Worm (Caenorhabditis elegans): ENCODE data around the gene oac-55.

Gene oac-55

ce11 chrV:3724772-3725171 is 36.2 kb upstream of the oac-55 start, which contains the start of gene str-30:
str-30 (plus strand) TSS chrV:3725072.
- TF ChIP-seq lin-15B (tag; optimal IDR thresholded peaks at IDR 0.05), result no peak
- no peak for TF ChIP-seq pqm-1 (tag; optimal IDR thresholded peaks at IDR 0.05)
- TF ChIP-seq nhr-43 (tag; optimal IDR thresholded peaks at IDR 0.05; ENCODE audit: poor library complexity, severe bottlenecking), result no peak
- TF ChIP-seq nhr-11 (tag; optimal IDR thresholded peaks at IDR 0.05), result no peak
- no peak for TF ChIP-seq mdl-1 (tag; optimal IDR thresholded peaks at IDR 0.05)
- TF ChIP-seq R02D3.7 (tag; optimal IDR thresholded peaks at IDR 0.05), result no peak
- TF ChIP-seq nfya-1 (tag; optimal IDR thresholded peaks at IDR 0.05; ENCODE audit: insufficient read depth), result no peak
- TF ChIP-seq nhr-25 (tag; optimal IDR thresholded peaks at IDR 0.05), result no peak
- no peak for TF ChIP-seq elt-1 (tag; optimal IDR thresholded peaks at IDR 0.05)
- no peak for TF ChIP-seq ceh-82 (tag; optimal IDR thresholded peaks at IDR 0.05)
- no peak for TF ChIP-seq lin-39 (tag; optimal IDR thresholded peaks at IDR 0.05)
- no peak for TF ChIP-seq nhr-237 (tag; optimal IDR thresholded peaks at IDR 0.05)
- TF ChIP-seq ZK546.5 (tag; optimal IDR thresholded peaks at IDR 0.05), result no peak
- no peak for TF ChIP-seq egl-5 (tag; optimal IDR thresholded peaks at IDR 0.05)
- no peak for TF ChIP-seq nhr-67 (tag; optimal IDR thresholded peaks at IDR 0.05)
- TF ChIP-seq ama-1 (optimal IDR thresholded peaks at IDR 0.05), result no peak

ce11 chrV:3738409-3738808 is 22.5 kb upstream of the oac-55 start:
- TF ChIP-seq pqm-1 (tag; optimal IDR thresholded peaks at IDR 0.05) (no peak), tbx-2 (tag; optimal IDR thresholded peaks at IDR 0.05) (no peak), ceh-82 (tag; optimal IDR thresholded peaks at IDR 0.05) (no peak), fos-1 (tag; optimal IDR thresholded peaks at IDR 0.05) (no peak), nhr-67 (tag; optimal IDR thresholded peaks at IDR 0.05) (no peak), pha-4 (tag; optimal IDR thresholded peaks at IDR 0.05) (no peak), lin-39 (tag; optimal IDR thresholded peaks at IDR 0.05) (no peak), nhr-23 (tag; optimal IDR thresholded peaks at IDR 0.05) (no peak), eor-1 (tag; optimal IDR thresholded peaks at IDR 0.05) (no peak), nfya-1 (tag; optimal IDR thresholded peaks at IDR 0.05; ENCODE audit: insufficient read depth) (no peak), nhr-12 (tag; optimal IDR thresholded peaks at IDR 0.05) (no peak), elt-3 (tag; optimal IDR thresholded peaks at IDR 0.05) (no peak), lin-15B (tag; optimal IDR thresholded peaks at IDR 0.05) (no peak), ama-1 (optimal IDR thresholded peaks at IDR 0.05) (no peak), nhr-28 (tag; optimal IDR thresholded peaks at IDR 0.05) (no peak), R02D3.7 (tag; optimal IDR thresholded peaks at IDR 0.05) (no peak), mml-1 (tag; optimal IDR thresholded peaks at IDR 0.05) (no peak)

ce11 chrV:3739302-3739701 is 21.6 kb upstream of the oac-55 start, which contains the start of gene hpo-36:
hpo-36 (minus strand) TSS chrV:3739402.
- TF ChIP-seq snpc-4 (tag; optimal IDR thresholded peaks at IDR 0.05), result peak; percentile 37
- TF ChIP-seq zag-1 (tag; optimal IDR thresholded peaks at IDR 0.05), result no peak

ce11 chrV:3743172-3743626 is 17.7 kb upstream of the oac-55 start, which contains the start of gene mtm-9:
mtm-9 (plus strand) TSS chrV:3743576.
- TF ChIP-seq nhr-67 (tag; optimal IDR thresholded peaks at IDR 0.05) (no peak), nhr-77 (tag; optimal IDR thresholded peaks at IDR 0.05) (no peak), lin-39 (tag; optimal IDR thresholded peaks at IDR 0.05) (no peak), elt-2 (tag; optimal IDR thresholded peaks at IDR 0.05) (no peak), pqm-1 (tag; optimal IDR thresholded peaks at IDR 0.05) (no peak), ceh-9 (tag; optimal IDR thresholded peaks at IDR 0.05) (no peak), nhr-28 (tag; optimal IDR thresholded peaks at IDR 0.05) (no peak), mml-1 (tag; optimal IDR thresholded peaks at IDR 0.05) (no peak), unc-39 (tag; optimal IDR thresholded peaks at IDR 0.05) (no peak), daf-12 (tag; optimal IDR thresholded peaks at IDR 0.05) (no peak), unc-62 (GFP tag; optimal IDR thresholded peaks at IDR 0.05) (no peak), fos-1 (tag; optimal IDR thresholded peaks at IDR 0.05) (no peak), elt-3 (tag; optimal IDR thresholded peaks at IDR 0.05) (no peak), nhr-23 (tag; optimal IDR thresholded peaks at IDR 0.05) (peak; percentile 49), snpc-4 (tag; optimal IDR thresholded peaks at IDR 0.05) (peak; percentile 33), nhr-76 (tag; optimal IDR thresholded peaks at IDR 0.05) (no peak), ztf-4 (tag; optimal IDR thresholded peaks at IDR 0.05) (no peak), jun-1 (tag; optimal IDR thresholded peaks at IDR 0.05) (peak; percentile 6), elt-1 (tag; optimal IDR thresholded peaks at IDR 0.05) (no peak), pha-4 (tag; optimal IDR thresholded peaks at IDR 0.05) (peak; percentile 75), zag-1 (tag; optimal IDR thresholded peaks at IDR 0.05) (no peak), mdl-1 (tag; optimal IDR thresholded peaks at IDR 0.05) (no peak), hmg-11 (tag; optimal IDR thresholded peaks at IDR 0.05) (no peak), fkh-2 (tag; optimal IDR thresholded peaks at IDR 0.05) (no peak), fkh-10 (GFP tag; optimal IDR thresholded peaks at IDR 0.05) (no peak), eor-1 (tag; optimal IDR thresholded peaks at IDR 0.05) (no peak), nfya-1 (tag; optimal IDR thresholded peaks at IDR 0.05; ENCODE audit: insufficient read depth) (peak; percentile 62), ZK546.5 (tag; optimal IDR thresholded peaks at IDR 0.05) (no peak), lsy-12 (tag; optimal IDR thresholded peaks at IDR 0.05) (no peak), nhr-43 (tag; optimal IDR thresholded peaks at IDR 0.05; ENCODE audit: poor library complexity, severe bottlenecking) (no peak), R02D3.7 (tag; optimal IDR thresholded peaks at IDR 0.05) (peak; percentile 96), aly-2 (tag; optimal IDR thresholded peaks at IDR 0.05) (no peak), nhr-12 (tag; optimal IDR thresholded peaks at IDR 0.05) (no peak), lin-15B (tag; optimal IDR thresholded peaks at IDR 0.05) (peak; percentile 53), nhr-237 (tag; optimal IDR thresholded peaks at IDR 0.05) (no peak), egl-5 (tag; optimal IDR thresholded peaks at IDR 0.05) (no peak), tbx-2 (tag; optimal IDR thresholded peaks at IDR 0.05) (no peak), nhr-11 (tag; optimal IDR thresholded peaks at IDR 0.05) (no peak), nhr-25 (tag; optimal IDR thresholded peaks at IDR 0.05) (no peak), ztf-11 (tag; optimal IDR thresholded peaks at IDR 0.05) (no peak), ceh-82 (tag; optimal IDR thresholded peaks at IDR 0.05) (no peak)

All from whole organism, L3 larva.